Fruit fly (Drosophila melanogaster) whole organism, embryonic: ENCODE data around the gene CG43845.

Experiments used
- CG11456 ChIP-seq: fragments of 200-800 bp; sonication (Bioruptor generic); IDR thresholded peaks from 3 replicates; pipeline ENCODE4 v1.3.6; 2022; ENCODE audit warnings: missing biosample characterization, missing genetic modification characterization
- CG14860 ChIP-seq: fragments of 200-800 bp; sonication (Bioruptor generic); IDR thresholded peaks from 3 replicates; pipeline ENCODE4 v1.3.6; 2022; ENCODE audit warnings: missing biosample characterization, missing genetic modification characterization; ENCODE audit not compliant: partially characterized antibody
- CG15269 ChIP-seq: fragments of 200-800 bp; sonication (Bioruptor generic); optimal IDR thresholded peaks from 2 replicates; lab custom pipeline; 2018; ENCODE audit warnings: missing biosample characterization, mild to moderate bottlenecking, missing genetic modification characterization, moderate library complexity
- CG1603 ChIP-seq: fragments of 200-800 bp; sonication (Bioruptor generic); optimal IDR thresholded peaks from 2 replicates; lab custom pipeline; 2019; ENCODE audit warnings: missing biosample characterization, mild to moderate bottlenecking, missing genetic modification characterization, moderate library complexity
- CG16813 ChIP-seq: fragments of 200-800 bp; sonication (Bioruptor generic); IDR thresholded peaks from 3 replicates; pipeline ENCODE4 v1.3.6; 2022; ENCODE audit warnings: missing biosample characterization, missing genetic modification characterization; ENCODE audit not compliant: partially characterized antibody
- CG17912 ChIP-seq: fragments of 200-800 bp; sonication (Bioruptor generic); optimal IDR thresholded peaks from 2 replicates; lab custom pipeline; 2018; ENCODE audit warnings: missing biosample characterization, mild to moderate bottlenecking, missing genetic modification characterization
- CG30431 ChIP-seq: fragments of 200-800 bp; sonication (Bioruptor generic); optimal IDR thresholded peaks from 2 replicates; lab custom pipeline; 2017; ENCODE audit warnings: missing biosample characterization, missing genetic modification characterization
- CG34422 ChIP-seq: fragments of 200-800 bp; sonication (Bioruptor generic); IDR thresholded peaks from 3 replicates; pipeline ENCODE4 v1.3.6; 2022; ENCODE audit warnings: missing biosample characterization, missing genetic modification characterization
- CG4328 ChIP-seq: fragments of 200-800 bp; sonication (Bioruptor generic); optimal IDR thresholded peaks from 3 replicates; lab custom pipeline; 2017; ENCODE audit warnings: missing biosample characterization, missing genetic modification reagents, missing genetic modification characterization
- CG4730 ChIP-seq: fragments of 200-800 bp; sonication (Bioruptor generic); IDR thresholded peaks from 2 replicates; pipeline ENCODE4 v1.3.6; 2022; ENCODE audit warnings: missing biosample characterization, missing genetic modification characterization
- CG6683 ChIP-seq: fragments of 200-800 bp; sonication (Bioruptor generic); optimal IDR thresholded peaks from 2 replicates; lab custom pipeline; 2017; ENCODE audit warnings: missing biosample characterization, mild to moderate bottlenecking, missing genetic modification characterization, missing genetic modification reagents
- CG6791 ChIP-seq: fragments of 200-800 bp; sonication (Bioruptor generic); IDR thresholded peaks from 3 replicates; pipeline ENCODE4 v1.3.6; 2022; ENCODE audit warnings: missing biosample characterization, missing genetic modification characterization; ENCODE audit not compliant: partially characterized antibody
- CHES-1-like ChIP-seq: fragments of 200-800 bp; sonication (Bioruptor generic); optimal IDR thresholded peaks from 2 replicates; lab custom pipeline; 2016; ENCODE audit warnings: missing biosample characterization, missing genetic modification characterization
- D19A ChIP-seq: fragments of 200-800 bp; optimal IDR thresholded peaks from 3 replicates; lab custom pipeline; 2019; ENCODE audit warnings: missing biosample characterization, mild to moderate bottlenecking, missing genetic modification characterization, moderate library complexity
- Dll ChIP-seq: fragments of 200-800 bp; sonication (Bioruptor generic); IDR thresholded peaks from 4 replicates; pipeline ENCODE4 v1.3.6; 2022; ENCODE audit warnings: missing biosample characterization, missing genetic modification characterization; ENCODE audit not compliant: partially characterized antibody
- Doc2 ChIP-seq: fragments of 200-800 bp; sonication (Bioruptor generic); IDR thresholded peaks from 2 replicates; pipeline ENCODE4 v1.3.6; 2022; ENCODE audit warnings: missing biosample characterization, missing genetic modification characterization
- ERR ChIP-seq: fragments of 200-800 bp; sonication (Bioruptor generic); optimal IDR thresholded peaks from 2 replicates; lab custom pipeline; 2016; ENCODE audit warnings: missing biosample characterization, missing genetic modification characterization
- H15 ChIP-seq: fragments of 200-800 bp; sonication (Bioruptor generic); IDR thresholded peaks from 3 replicates; pipeline ENCODE4 v1.3.6; 2022; ENCODE audit warnings: missing biosample characterization, missing genetic modification characterization
- HLH4C ChIP-seq: fragments of 200-800 bp; sonication (Bioruptor generic); IDR thresholded peaks from 3 replicates; pipeline ENCODE4 v1.3.6; 2022; ENCODE audit warnings: missing biosample characterization, missing genetic modification characterization; ENCODE audit not compliant: partially characterized antibody
- MESR4 ChIP-seq: fragments of 200-800 bp; sonication (Bioruptor generic); optimal IDR thresholded peaks from 2 replicates; lab custom pipeline; 2018; ENCODE audit warnings: missing biosample characterization, mild to moderate bottlenecking, missing genetic modification characterization, moderate library complexity
- Med ChIP-seq: fragments of 200-800 bp; sonication (Bioruptor generic); peaks from one replicate; lab custom pipeline; 2016; ENCODE audit warnings: missing biosample characterization, missing genetic modification characterization, mild to moderate bottlenecking, inconsistent platforms, moderate library complexity
- Opbp ChIP-seq: fragments of 200-800 bp; sonication (Bioruptor generic); IDR thresholded peaks from 3 replicates; pipeline ENCODE4 v1.3.6; 2022; ENCODE audit warnings: missing biosample characterization, missing genetic modification characterization; ENCODE audit not compliant: partially characterized antibody
- Rfx ChIP-seq: fragments of 200-800 bp; sonication (Bioruptor generic); IDR thresholded peaks from 2 replicates; pipeline ENCODE4 v1.3.6; 2022; ENCODE audit warnings: missing biosample characterization, missing genetic modification characterization
- Scr ChIP-seq: fragments of 200-800 bp; sonication (Bioruptor generic); IDR thresholded peaks from 2 replicates; pipeline ENCODE4 v1.3.6; 2022; ENCODE audit warnings: missing biosample characterization, missing genetic modification characterization; ENCODE audit not compliant: partially characterized antibody
- Six4 ChIP-seq: fragments of 200-800 bp; sonication (Bioruptor generic); optimal IDR thresholded peaks from 2 replicates; lab custom pipeline; 2016; ENCODE audit warnings: missing biosample characterization, missing genetic modification characterization
- ato ChIP-seq: fragments of 200-800 bp; sonication (Bioruptor generic); IDR thresholded peaks from 2 replicates; pipeline ENCODE4 v1.3.6; 2022; ENCODE audit warnings: missing biosample characterization, missing genetic modification characterization; ENCODE audit not compliant: partially characterized antibody
- cad ChIP-seq: fragments of >200 bp; optimal IDR thresholded peaks from 2 replicates; lab custom pipeline; 2017; ENCODE audit warnings: missing biosample characterization, missing genetic modification characterization
- cg ChIP-seq: fragments of 200-800 bp; sonication (Bioruptor generic); optimal IDR thresholded peaks from 3 replicates; lab custom pipeline; 2019; ENCODE audit warnings: missing biosample characterization, mild to moderate bottlenecking, missing genetic modification characterization, moderate library complexity
- croc ChIP-seq: fragments of 200-800 bp; sonication (Bioruptor generic); conservative IDR thresholded peaks from 3 replicates; pipeline ENCODE4 v1.3.6; 2022; ENCODE audit warnings: missing biosample characterization, missing genetic modification characterization
- gfzf ChIP-seq: fragments of 200-800 bp; sonication (Bioruptor generic); optimal IDR thresholded peaks from 2 replicates; lab custom pipeline; 2016; ENCODE audit warnings: missing biosample characterization, mild to moderate bottlenecking, missing genetic modification characterization, moderate library complexity
- nerfin-2 ChIP-seq: fragments of 200-800 bp; sonication (Bioruptor generic); IDR thresholded peaks from 2 replicates; pipeline ENCODE4 v1.3.6; 2022; ENCODE audit warnings: missing biosample characterization, missing genetic modification characterization; ENCODE audit not compliant: partially characterized antibody
- pzg ChIP-seq: fragments of 200-800 bp; sonication (Bioruptor generic); optimal IDR thresholded peaks from 3 replicates; lab custom pipeline; 2018; ENCODE audit warnings: missing biosample characterization, mild to moderate bottlenecking, missing genetic modification characterization, moderate library complexity
- seq ChIP-seq: fragments of 200-800 bp; sonication (Bioruptor generic); IDR thresholded peaks from 2 replicates; pipeline ENCODE4 v1.3.6; 2022; ENCODE audit warnings: missing biosample characterization, missing genetic modification characterization
- sna ChIP-seq: fragments of 200-800 bp; sonication (Bioruptor generic); IDR thresholded peaks from 2 replicates; pipeline ENCODE4 v1.3.6; 2022; ENCODE audit warnings: missing biosample characterization, missing genetic modification characterization; ENCODE audit not compliant: partially characterized antibody
- so ChIP-seq: fragments of 200-800 bp; sonication (Bioruptor generic); IDR thresholded peaks from 3 replicates; pipeline ENCODE4 v1.3.6; 2022; ENCODE audit warnings: missing biosample characterization, missing genetic modification characterization
- sqz ChIP-seq: fragments of 200-800 bp; sonication (Bioruptor generic); optimal IDR thresholded peaks from 3 replicates; lab custom pipeline; 2018; ENCODE audit warnings: missing biosample characterization, mild to moderate bottlenecking, missing genetic modification characterization
- tna ChIP-seq: fragments of 200-800 bp; sonication (Bioruptor generic); IDR thresholded peaks from 2 replicates; pipeline ENCODE4 v1.3.6; 2022; ENCODE audit warnings: missing biosample characterization, missing genetic modification characterization; ENCODE audit not compliant: partially characterized antibody
- trem ChIP-seq: fragments of 200-800 bp; optimal IDR thresholded peaks from 3 replicates; lab custom pipeline; 2019; ENCODE audit warnings: missing biosample characterization, mild to moderate bottlenecking, missing genetic modification characterization, moderate library complexity
- usp ChIP-seq: fragments of >200 bp; optimal IDR thresholded peaks from 2 replicates; lab custom pipeline; 2017; ENCODE audit warnings: missing biosample characterization, missing genetic modification characterization
- wek ChIP-seq: fragments of 200-800 bp; sonication (Bioruptor generic); optimal IDR thresholded peaks from 3 replicates; lab custom pipeline; 2018; ENCODE audit warnings: missing biosample characterization, mild to moderate bottlenecking, missing genetic modification characterization, moderate library complexity

CG43845 gene

dm6 chr3R:5554082-5554481 lies 31.2 kb upstream of the CG43845 start, which contains the start of gene Pcmt (continued):
- TF ChIP-seq Doc2, result no peak
- no peak for TF ChIP-seq sqz (GFP tag; lab: Kevin White, UChicago)
- 0 out of 4 replicates have a peak, but pooled peaks have one; percentile 51 for TF ChIP-seq Dll (GFP tag; lab: Robert Waterston, UW)
- peak; percentile 55 for TF ChIP-seq cg (GFP tag; lab: Kevin White, UChicago)
- TF ChIP-seq CG1603, result peak; percentile 50
- TF ChIP-seq pzg, result peak; percentile 31
- TF ChIP-seq MESR4 (GFP tag; lab: Kevin White, UChicago), result peak; percentile 52
- TF ChIP-seq sna, result peak; percentile 32; the same call in 1 of the 2 replicates

dm6 chr3R:5551593-5551992 lies 28.7 kb upstream of the CG43845 start:
- TF ChIP-seq CHES-1-like, result no peak
- no peak for TF ChIP-seq Six4
- peak; percentile 20 for TF ChIP-seq Med (GFP tag; lab: Kevin White, UChicago)
- no peak for TF ChIP-seq CG4730 (GFP tag; lab: Robert Waterston, UW)
- no peak for TF ChIP-seq CG30431 (GFP tag; lab: Kevin White, UChicago)
- no peak for TF ChIP-seq croc (GFP tag; lab: Robert Waterston, UW)
- TF ChIP-seq CG6683 (GFP tag; lab: Kevin White, UChicago), result no peak
- TF ChIP-seq CG15269, result no peak
- TF ChIP-seq D19A (tag; lab: Kevin White, UChicago), result no peak
- peak; percentile 42 for TF ChIP-seq Scr
- no peak for TF ChIP-seq Rfx (GFP tag; lab: Robert Waterston, UW)
- 0 out of 3 replicates have a peak, but pooled peaks have one; percentile 44 for TF ChIP-seq CG6791 (GFP tag; lab: Robert Waterston, UW)
- TF ChIP-seq seq (GFP tag; lab: Robert Waterston, UW), result no peak
- TF ChIP-seq tna (GFP tag; lab: Robert Waterston, UW), result peak; percentile 34; the same call in 1 of the 2 replicates
- TF ChIP-seq CG11456 (GFP tag; lab: Robert Waterston, UW), result no peak
- no peak for TF ChIP-seq CG4328 (GFP tag; lab: Kevin White, UChicago)
- no peak for TF ChIP-seq trem
- 0 out of 2 replicates have a peak, but pooled peaks have one; percentile 33 for TF ChIP-seq ato (GFP tag; lab: Robert Waterston, UW)
- peak; percentile 10 for TF ChIP-seq gfzf (GFP tag; lab: Kevin White, UChicago)
- TF ChIP-seq Opbp (GFP tag; lab: Robert Waterston, UW), result peak; percentile 15; the same call in 1 of the 3 replicates
- TF ChIP-seq CG14860 (GFP tag; lab: Robert Waterston, UW), result peak; percentile 40; the same call in 1 of the 3 replicates
- no peak for TF ChIP-seq H15 (GFP tag; lab: Robert Waterston, UW)
- no peak for TF ChIP-seq so (GFP tag; lab: Robert Waterston, UW)
- TF ChIP-seq CG16813, result peak; percentile 67
- peak; percentile 72 for TF ChIP-seq HLH4C (GFP tag; lab: Robert Waterston, UW)
- peak; percentile 61 for TF ChIP-seq nerfin-2 (GFP tag; lab: Robert Waterston, UW)
- no peak for TF ChIP-seq wek (GFP tag; lab: Kevin White, UChicago)
- TF ChIP-seq cad (GFP tag; lab: Kevin White, UChicago), result no peak

dm6 chr3R:5551068-5551467 lies 28.1 kb upstream of the CG43845 start, which contains the start of gene mia:
mia (minus strand) TSS chr3R:5551168.
- TF ChIP-seq ERR (GFP tag; lab: Kevin White, UChicago) (no peak), CG17912 (no peak), usp (GFP tag; lab: Kevin White, UChicago) (no peak), CG34422 (GFP tag; lab: Robert Waterston, UW) (no peak)
